Worm (Caenorhabditis elegans) whole organism, L3 larva: ENCODE measurements around the gene F58E6.6.

Experiments used
- R02D3.7 ChIP-seq: fragments of 150-350 bp; optimal IDR thresholded peaks from 2 replicates; lab custom pipeline; 2014; ENCODE audit warnings: missing biosample characterization, missing genetic modification characterization
- ZK546.5 ChIP-seq: sonication (generic microtip); optimal IDR thresholded peaks from 2 replicates; lab custom pipeline; 2017; ENCODE audit warnings: missing biosample characterization, missing genetic modification characterization
- aly-2 ChIP-seq: fragments of 150-350 bp; optimal IDR thresholded peaks from 2 replicates; lab custom pipeline; 2014; ENCODE audit warnings: missing biosample characterization, missing genetic modification characterization
- ama-1 ChIP-seq: fragments of 150-350 bp; optimal IDR thresholded peaks from 2 replicates; lab custom pipeline; 2018
- ceh-16 ChIP-seq: sonication (generic microtip); optimal IDR thresholded peaks from 2 replicates; lab custom pipeline; 2017; ENCODE audit warnings: missing biosample characterization, missing genetic modification characterization
- ceh-28 ChIP-seq: fragments of 150-350 bp; optimal IDR thresholded peaks from 2 replicates; lab custom pipeline; 2014; ENCODE audit warnings: missing biosample characterization, missing genetic modification reagents, missing genetic modification characterization
- ceh-82 ChIP-seq: fragments of 150-350 bp; optimal IDR thresholded peaks from 2 replicates; lab custom pipeline; 2014; ENCODE audit warnings: missing biosample characterization, missing genetic modification characterization
- ceh-9 ChIP-seq: sonication (generic microtip); optimal IDR thresholded peaks from 2 replicates; lab custom pipeline; 2018; ENCODE audit warnings: missing biosample characterization, missing genetic modification characterization
- daf-12 ChIP-seq: fragments of 150-350 bp; optimal IDR thresholded peaks from 2 replicates; lab custom pipeline; 2014; ENCODE audit warnings: missing biosample characterization, missing genetic modification reagents, missing genetic modification characterization
- egl-27 ChIP-seq: sonication (generic microtip); optimal IDR thresholded peaks from 4 replicates; lab custom pipeline; 2017; ENCODE audit warnings: missing biosample characterization, missing genetic modification reagents, missing genetic modification characterization
- egl-5 ChIP-seq: fragments of 150-350 bp; optimal IDR thresholded peaks from 2 replicates; lab custom pipeline; 2017; ENCODE audit warnings: missing biosample characterization, missing genetic modification reagents, missing genetic modification characterization, inconsistent platforms
- elt-1 ChIP-seq: fragments of 150-350 bp; optimal IDR thresholded peaks from 2 replicates; lab custom pipeline; 2014; ENCODE audit warnings: missing biosample characterization, missing genetic modification characterization
- elt-2 ChIP-seq: sonication (generic microtip); optimal IDR thresholded peaks from 2 replicates; lab custom pipeline; 2016; ENCODE audit warnings: missing genetic modification reagents, mild to moderate bottlenecking, missing genetic modification characterization, missing compliant biosample characterization
- elt-3 ChIP-seq, 3 experiments: fragments of 150-350 bp in 1 of 3; sonication (generic microtip) in 2 of 3; optimal IDR thresholded peaks; 2 replicates in 2 of 3; 4 replicates in 1 of 3; lab custom pipeline; 2014 to 2017; ENCODE audit warnings: missing biosample characterization in 3 of 3, missing genetic modification characterization in 3 of 3
- eor-1 ChIP-seq, 2 experiments: fragments of 150-350 bp; optimal IDR thresholded peaks; 2 replicates each; lab custom pipeline; 2014 to 2018; ENCODE audit warnings: missing biosample characterization in 2 of 2, missing genetic modification characterization in 2 of 2
- fkh-10 ChIP-seq: sonication (generic microtip); optimal IDR thresholded peaks from 2 replicates; lab custom pipeline; 2017; ENCODE audit warnings: missing biosample characterization, missing genetic modification reagents, missing genetic modification characterization
- fkh-2 ChIP-seq: fragments of 150-350 bp; optimal IDR thresholded peaks from 2 replicates; lab custom pipeline; 2014; ENCODE audit warnings: missing biosample characterization, missing genetic modification reagents, missing genetic modification characterization
- fos-1 ChIP-seq: fragments of 150-350 bp; optimal IDR thresholded peaks from 2 replicates; lab custom pipeline; 2014; ENCODE audit warnings: missing biosample characterization, missing genetic modification characterization
- hmg-11 ChIP-seq: sonication (generic microtip); optimal IDR thresholded peaks from 2 replicates; lab custom pipeline; 2016; ENCODE audit warnings: missing genetic modification characterization, missing compliant biosample characterization
- jun-1 ChIP-seq: fragments of 150-350 bp; optimal IDR thresholded peaks from 2 replicates; lab custom pipeline; 2014; ENCODE audit warnings: missing biosample characterization, missing genetic modification reagents, missing genetic modification characterization
- lin-15B ChIP-seq: fragments of 150-350 bp; optimal IDR thresholded peaks from 2 replicates; lab custom pipeline; 2014; ENCODE audit warnings: missing biosample characterization, missing genetic modification characterization
- lin-39 ChIP-seq: fragments of 150-350 bp; optimal IDR thresholded peaks from 2 replicates; lab custom pipeline; 2018; ENCODE audit warnings: missing biosample characterization, missing genetic modification reagents, missing genetic modification characterization
- lsy-12 ChIP-seq: sonication (generic microtip); optimal IDR thresholded peaks from 2 replicates; lab custom pipeline; 2016; ENCODE audit warnings: mild to moderate bottlenecking, missing genetic modification characterization, missing compliant biosample characterization
- mdl-1 ChIP-seq: fragments of 150-350 bp; optimal IDR thresholded peaks from 2 replicates; lab custom pipeline; 2014; ENCODE audit warnings: missing biosample characterization, missing genetic modification characterization
- mml-1 ChIP-seq: fragments of 150-350 bp; sonication (generic microtip); optimal IDR thresholded peaks from 3 replicates; lab custom pipeline; 2014; ENCODE audit warnings: missing biosample characterization, missing genetic modification characterization
- nfya-1 ChIP-seq: sonication (generic microtip); optimal IDR thresholded peaks from 2 replicates; lab custom pipeline; 2017; ENCODE audit warnings: missing genetic modification characterization, mild to moderate bottlenecking, missing compliant biosample characterization, antibody characterized with exemption, moderate library complexity; ENCODE audit not compliant: insufficient read depth
- nhr-11 ChIP-seq: fragments of 150-350 bp; optimal IDR thresholded peaks from 2 replicates; lab custom pipeline; 2014; ENCODE audit warnings: missing biosample characterization, missing genetic modification characterization
- nhr-12 ChIP-seq: fragments of 150-350 bp; optimal IDR thresholded peaks from 2 replicates; lab custom pipeline; 2014; ENCODE audit warnings: missing biosample characterization, missing genetic modification characterization
- nhr-23 ChIP-seq: fragments of 150-350 bp; optimal IDR thresholded peaks from 2 replicates; lab custom pipeline; 2014; ENCODE audit warnings: missing biosample characterization, missing genetic modification reagents, missing genetic modification characterization
- nhr-237 ChIP-seq: fragments of 150-350 bp; optimal IDR thresholded peaks from 2 replicates; lab custom pipeline; 2014; ENCODE audit warnings: missing biosample characterization, missing genetic modification characterization
- nhr-25 ChIP-seq: sonication (generic microtip); optimal IDR thresholded peaks from 2 replicates; lab custom pipeline; 2017; ENCODE audit warnings: missing biosample characterization, missing genetic modification characterization
- nhr-28 ChIP-seq: fragments of 150-350 bp; optimal IDR thresholded peaks from 2 replicates; lab custom pipeline; 2014; ENCODE audit warnings: missing biosample characterization, missing genetic modification characterization
- nhr-43 ChIP-seq: sonication (generic microtip); optimal IDR thresholded peaks from 2 replicates; lab custom pipeline; 2016; ENCODE audit warnings: mild to moderate bottlenecking, missing genetic modification characterization, missing compliant biosample characterization; ENCODE audit not compliant: poor library complexity, severe bottlenecking
- nhr-67 ChIP-seq: fragments of 150-350 bp; optimal IDR thresholded peaks from 2 replicates; lab custom pipeline; 2014; ENCODE audit warnings: missing biosample characterization, missing genetic modification characterization
- nhr-76 ChIP-seq: fragments of 150-350 bp; sonication (generic microtip); optimal IDR thresholded peaks from 5 replicates; lab custom pipeline; 2014; ENCODE audit warnings: missing biosample characterization, missing genetic modification characterization
- nhr-77 ChIP-seq: fragments of 150-350 bp; optimal IDR thresholded peaks from 2 replicates; lab custom pipeline; 2014; ENCODE audit warnings: missing biosample characterization, missing genetic modification characterization
- pha-4 ChIP-seq: fragments of 150-350 bp; optimal IDR thresholded peaks from 2 replicates; lab custom pipeline; 2014; ENCODE audit warnings: missing biosample characterization, missing genetic modification reagents, missing genetic modification characterization
- pqm-1 ChIP-seq: fragments of 150-350 bp; optimal IDR thresholded peaks from 2 replicates; lab custom pipeline; 2017; ENCODE audit warnings: missing biosample characterization, missing genetic modification characterization, inconsistent platforms
- sea-2 ChIP-seq: fragments of 150-350 bp; sonication (generic microtip); optimal IDR thresholded peaks from 4 replicates; lab custom pipeline; 2014; ENCODE audit warnings: missing biosample characterization, missing genetic modification reagents, missing genetic modification characterization
- skn-1 ChIP-seq: fragments of 150-350 bp; optimal IDR thresholded peaks from 2 replicates; lab custom pipeline; 2014; ENCODE audit warnings: missing biosample characterization, missing genetic modification characterization
- snpc-4 ChIP-seq: fragments of 150-350 bp; optimal IDR thresholded peaks from 2 replicates; lab custom pipeline; 2014; ENCODE audit warnings: missing biosample characterization, missing genetic modification characterization
- tbx-2 ChIP-seq: sonication (generic microtip); optimal IDR thresholded peaks from 2 replicates; lab custom pipeline; 2016; ENCODE audit warnings: mild to moderate bottlenecking, missing genetic modification characterization, missing compliant biosample characterization
- unc-39 ChIP-seq: sonication (generic microtip); optimal IDR thresholded peaks from 4 replicates; lab custom pipeline; 2017; ENCODE audit warnings: missing biosample characterization, missing genetic modification characterization
- unc-62 ChIP-seq: fragments of 150-350 bp; sonication (generic microtip); optimal IDR thresholded peaks from 4 replicates; lab custom pipeline; 2014; ENCODE audit warnings: missing biosample characterization, missing genetic modification reagents, missing genetic modification characterization
- zag-1 ChIP-seq: fragments of 150-350 bp; optimal IDR thresholded peaks from 2 replicates; lab custom pipeline; 2014; ENCODE audit warnings: missing biosample characterization, missing genetic modification characterization
- ztf-11 ChIP-seq: fragments of 150-350 bp; optimal IDR thresholded peaks from 2 replicates; lab custom pipeline; 2014; ENCODE audit warnings: missing biosample characterization, missing genetic modification characterization
- ztf-4 ChIP-seq: fragments of 150-350 bp; optimal IDR thresholded peaks from 2 replicates; lab custom pipeline; 2014; ENCODE audit warnings: missing biosample characterization, missing genetic modification characterization

The F58E6.6 gene

ce11 chrV:9789657-9790261 is 36.9 kb upstream of the F58E6.6 start, which contains the start of gene ztf-7:
Gene ztf-7, minus strand, starts transcription at chrV:9789707.
- TF ChIP-seq ceh-16: peak; percentile 50
- peak; percentile 35 for TF ChIP-seq ceh-82 (tag; lab: Kevin White, UChicago)
- TF ChIP-seq elt-1 (tag; lab: Kevin White, UChicago): peak; percentile 76
- peak; percentile 97 for TF ChIP-seq nhr-23
- peak; percentile 80 for TF ChIP-seq nhr-11 (tag; lab: Kevin White, UChicago)
- TF ChIP-seq ceh-28 (tag; lab: Kevin White, UChicago): peak; percentile 80
- TF ChIP-seq R02D3.7 (tag; lab: Kevin White, UChicago): peak; percentile 62
- TF ChIP-seq egl-5 (tag; lab: Kevin White, UChicago): peak; percentile 91
- no peak for TF ChIP-seq nhr-237 (tag; lab: Kevin White, UChicago)
- TF ChIP-seq sea-2 (GFP tag; lab: Kevin White, UChicago): no peak
- no peak for TF ChIP-seq unc-39 (tag; lab: Kevin White, UChicago)
- TF ChIP-seq egl-27: peak; percentile 38
- no peak for TF ChIP-seq zag-1 (tag; lab: Kevin White, UChicago)
- no peak for TF ChIP-seq eor-1 (tag; optimal IDR thresholded peaks at IDR 0.05; lab: Kevin White, UChicago)
- peak; percentile 82 for TF ChIP-seq ama-1 (lab: Kevin White, UChicago)
- peak; percentile 94 for TF ChIP-seq nfya-1
- TF ChIP-seq hmg-11 (tag; lab: Kevin White, UChicago): peak; percentile 80
- TF ChIP-seq ZK546.5 (tag; lab: Kevin White, UChicago): no peak
- peak; percentile 26 for TF ChIP-seq nhr-77 (tag; lab: Kevin White, UChicago)
- peak; percentile 96 for TF ChIP-seq lsy-12
- TF ChIP-seq mdl-1 (tag; lab: Kevin White, UChicago): peak; percentile 94
- TF ChIP-seq skn-1 (tag; lab: Kevin White, UChicago): peak; percentile 68
- TF ChIP-seq elt-3 (tag; optimal IDR thresholded peaks at IDR 0.05; lab: Kevin White, UChicago): no peak
- TF ChIP-seq aly-2 (tag; lab: Kevin White, UChicago): no peak
- peak; percentile 95 for TF ChIP-seq lin-39 (tag; lab: Kevin White, UChicago)
- peak; percentile 88 for TF ChIP-seq tbx-2 (tag; lab: Kevin White, UChicago)
- no peak for TF ChIP-seq mml-1
- peak; percentile 97 for TF ChIP-seq nhr-43 (tag; lab: Kevin White, UChicago)
- TF ChIP-seq pqm-1 (tag; lab: Kevin White, UChicago): peak; percentile 73
- TF ChIP-seq elt-2: peak; percentile 89
- TF ChIP-seq fkh-10: peak; percentile 87
- TF ChIP-seq nhr-28 (tag; lab: Kevin White, UChicago): no peak
- TF ChIP-seq daf-12 (tag; lab: Kevin White, UChicago): no peak
- no peak for TF ChIP-seq ztf-11 (tag; lab: Kevin White, UChicago)
- TF ChIP-seq nhr-25 (tag; lab: Kevin White, UChicago): peak; percentile 99
- TF ChIP-seq snpc-4 (tag; lab: Kevin White, UChicago): peak; percentile 93
- TF ChIP-seq fkh-2: no peak
- TF ChIP-seq unc-62 (GFP tag; lab: Kevin White, UChicago): peak; percentile 18
- TF ChIP-seq nhr-12 (tag; lab: Kevin White, UChicago): no peak
- no peak for TF ChIP-seq fos-1 (tag; lab: Kevin White, UChicago)
- no peak for TF ChIP-seq ceh-9
- TF ChIP-seq lin-15B (tag; lab: Kevin White, UChicago): peak; percentile 89
- TF ChIP-seq nhr-67 (tag; lab: Kevin White, UChicago): no peak
- peak; percentile 96 for TF ChIP-seq pha-4 (tag; lab: Kevin White, UChicago)
- no peak for TF ChIP-seq nhr-76
- peak; percentile 74 for TF ChIP-seq ztf-4 (tag; lab: Kevin White, UChicago)
- peak; percentile 95 for TF ChIP-seq jun-1
